Worm (Caenorhabditis elegans): ENCODE data around the gene F28H6.8.

DNA sequence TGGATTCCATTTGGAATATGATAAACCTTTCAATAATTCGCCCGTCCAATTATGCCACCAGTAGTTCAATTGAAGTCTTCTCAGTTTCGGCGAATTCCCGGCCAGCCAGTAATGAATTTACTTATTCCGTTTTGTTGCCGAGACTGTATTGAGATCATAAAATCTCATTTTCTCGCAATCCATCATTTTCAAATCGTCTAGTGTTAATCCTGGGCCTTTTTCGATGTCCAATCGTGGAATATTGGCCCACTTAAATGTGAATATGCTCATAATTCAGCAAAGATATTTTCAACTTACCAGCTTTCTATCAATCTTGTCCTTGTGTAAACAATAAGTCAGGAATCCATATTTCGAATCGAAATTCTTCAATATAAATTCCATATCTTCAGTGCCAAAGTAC is 18.5 kb upstream of the F28H6.8 start:
- TF ChIP-seq hlh-12 (tag; optimal IDR thresholded peaks at IDR 0.05) (no peak), snpc-4 (GFP tag; optimal IDR thresholded peaks at IDR 0.05) (no peak), snpc-4 (tag; optimal IDR thresholded peaks at IDR 0.05) (no peak)
